Fruit fly (Drosophila melanogaster): ENCODE results near the gene CG3777.

Gene CG3777

dm6 chrX:345246-345645, 65.7 kb downstream of the CG3777 start (continued):
- TF ChIP-seq spab (GFP tag; optimal IDR thresholded peaks at IDR 0.05): peak; percentile 79
- peak; percentile 65 for TF ChIP-seq dac (GFP tag; optimal IDR thresholded peaks at IDR 0.05)
- TF ChIP-seq svp (GFP tag): peak; percentile 71
- TF ChIP-seq achi (GFP tag; optimal IDR thresholded peaks at IDR 0.05): peak; percentile 79
- peak; percentile 61 for TF ChIP-seq topi (GFP tag; optimal IDR thresholded peaks at IDR 0.05)
- TF ChIP-seq net (GFP tag; optimal IDR thresholded peaks at IDR 0.05): peak; percentile 81
- peak; percentile 30 for TF ChIP-seq vri (GFP tag; optimal IDR thresholded peaks at IDR 0.05)
- peak; percentile 84 for TF ChIP-seq CG6808 (GFP tag; optimal IDR thresholded peaks at IDR 0.05)
- peak; percentile 83 for TF ChIP-seq pdm3 (GFP tag; optimal IDR thresholded peaks at IDR 0.05)
- peak; percentile 26 for TF ChIP-seq CG31627 (GFP tag; optimal IDR thresholded peaks at IDR 0.05)
- TF ChIP-seq ss (GFP tag; optimal IDR thresholded peaks at IDR 0.05): peak; percentile 88 to 89
- peak; percentile 92 for TF ChIP-seq CG32006 (GFP tag; optimal IDR thresholded peaks at IDR 0.05)
- TF ChIP-seq CG16779 (tag; optimal IDR thresholded peaks at IDR 0.05): peak; percentile 63
- TF ChIP-seq Ets21C (GFP tag; optimal IDR thresholded peaks at IDR 0.05): no peak
- TF ChIP-seq CG9139 (GFP tag; optimal IDR thresholded peaks at IDR 0.05): peak; percentile 73
- TF ChIP-seq Eip78C (GFP tag): peak; percentile 96

dm6 chrX:350266-350665, 70.8 kb downstream of the CG3777 start, which contains the start of gene CG43181:
Gene CG43181, plus strand, starts transcription at chrX:350566.
- no peak for TF ChIP-seq pdm3 (GFP tag; optimal IDR thresholded peaks at IDR 0.05)
- no peak for TF ChIP-seq CG3919 (GFP tag; optimal IDR thresholded peaks at IDR 0.05)
- TF ChIP-seq eg (GFP tag; IDR thresholded peaks at IDR 0.05): no peak
- TF ChIP-seq CG6163 (GFP tag; IDR thresholded peaks at IDR 0.05): no peak
- TF ChIP-seq Met (GFP tag; optimal IDR thresholded peaks at IDR 0.05): no peak

DNA sequence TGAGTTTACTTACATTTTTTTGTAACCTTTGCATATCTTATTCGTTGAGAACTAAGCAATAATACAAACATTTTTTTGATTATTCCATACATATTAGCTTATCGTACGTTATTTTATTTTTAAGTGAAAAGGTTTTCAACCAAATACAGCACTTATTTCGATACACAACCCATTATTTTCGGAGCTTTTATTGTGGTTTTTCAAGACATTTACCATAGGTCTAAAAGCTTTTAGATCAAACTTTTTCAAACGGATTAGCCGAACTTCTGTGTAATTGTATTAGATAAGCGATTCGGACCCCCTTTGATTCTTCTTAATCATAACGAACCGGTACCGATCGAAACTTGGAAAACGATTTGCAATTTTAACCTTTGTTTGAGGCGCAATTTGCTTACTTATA, 71.5 kb downstream of the CG3777 start:
- TF ChIP-seq Sox102F (GFP tag; optimal IDR thresholded peaks at IDR 0.05) (no peak), Blimp-1 (GFP tag; optimal IDR thresholded peaks at IDR 0.05) (no peak), CG11762 (GFP tag; optimal IDR thresholded peaks at IDR 0.05; ENCODE audit: insufficient read depth) (no peak), CG4318 (GFP tag; optimal IDR thresholded peaks at IDR 0.05) (no peak), CG6276 (GFP tag; optimal IDR thresholded peaks at IDR 0.05) (peak; percentile 86)

DNA sequence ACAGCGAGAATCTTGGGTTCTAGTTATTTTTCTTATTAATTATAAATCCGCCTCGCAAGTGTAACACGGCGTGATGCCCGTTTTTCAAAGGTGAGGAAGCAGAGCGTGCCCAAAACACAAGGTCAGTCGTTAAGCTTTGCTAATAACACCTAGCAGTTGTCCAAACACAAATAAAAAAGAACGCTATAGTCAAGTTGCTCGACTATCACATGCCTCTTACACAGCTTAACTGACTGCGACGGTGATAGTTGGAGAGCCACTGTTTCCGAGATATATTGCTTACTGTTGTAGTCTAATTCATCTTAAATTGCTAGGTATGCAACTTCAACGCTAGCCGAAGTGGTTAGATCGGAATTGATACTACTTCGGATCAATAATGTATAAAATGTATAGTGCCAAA, 72.1 kb downstream of the CG3777 start:
- TF ChIP-seq salr (GFP tag; optimal IDR thresholded peaks at IDR 0.05) (no peak), CG10631 (GFP tag; optimal IDR thresholded peaks at IDR 0.05) (no peak), fkh (GFP tag; optimal IDR thresholded peaks at IDR 0.05) (peak; percentile 51)

dm6 chrX:352767-353166, 73.3 kb downstream of the CG3777 start, which contains the start of gene CG43182:
Gene CG43182, plus strand, starts transcription at chrX:353067.
- no peak for TF ChIP-seq Hr38 (GFP tag; optimal IDR thresholded peaks at IDR 0.05)
- TF ChIP-seq CG4318 (GFP tag; optimal IDR thresholded peaks at IDR 0.05): no peak
- TF ChIP-seq dac (GFP tag; optimal IDR thresholded peaks at IDR 0.05): no peak
- no peak for TF ChIP-seq CG11762 (GFP tag; optimal IDR thresholded peaks at IDR 0.05; ENCODE audit: insufficient read depth)
- TF ChIP-seq CG8119 (GFP tag; IDR thresholded peaks at IDR 0.05): no peak
- no peak for TF ChIP-seq cyc (GFP tag; optimal IDR thresholded peaks at IDR 0.05)
- no peak for TF ChIP-seq Blimp-1 (GFP tag; optimal IDR thresholded peaks at IDR 0.05)
- TF ChIP-seq Hr4 (GFP tag; optimal IDR thresholded peaks at IDR 0.05): no peak
- TF ChIP-seq Eip78C (GFP tag): no peak
- TF ChIP-seq CG32006 (GFP tag; optimal IDR thresholded peaks at IDR 0.05): no peak
- TF ChIP-seq Ets96B (tag; optimal IDR thresholded peaks at IDR 0.05): no peak
- TF ChIP-seq fd59A (GFP tag; optimal IDR thresholded peaks at IDR 0.05): no peak
- TF ChIP-seq CG8319 (GFP tag; optimal IDR thresholded peaks at IDR 0.05): no peak
- TF ChIP-seq CG6792 (GFP tag; optimal IDR thresholded peaks at IDR 0.05): no peak
- no peak for TF ChIP-seq achi (GFP tag; optimal IDR thresholded peaks at IDR 0.05)
- TF ChIP-seq Gug (GFP tag; IDR thresholded peaks at IDR 0.05): no peak
- no peak for TF ChIP-seq spab (GFP tag; optimal IDR thresholded peaks at IDR 0.05)
- no peak for TF ChIP-seq Sox14 (GFP tag; optimal IDR thresholded peaks at IDR 0.05)
- no peak for TF ChIP-seq CG6808 (GFP tag; optimal IDR thresholded peaks at IDR 0.05)
